Worm (Caenorhabditis elegans) whole organism, midembryonic: Measurements from ENCODE around the gene unc-8.

Experiments
- flt-1 ChIP-seq: fragments of 200-800 bp; sonication (Bioruptor generic); IDR thresholded peaks from 2 replicates; pipeline ENCODE4 v1.3.6; 2022; ENCODE audit warnings: missing genetic modification characterization, missing compliant biosample characterization
- ref-1 ChIP-seq: fragments of 200-800 bp; sonication (Bioruptor generic); conservative IDR thresholded peaks from 2 replicates; pipeline ENCODE4 v1.3.6; 2022; ENCODE audit warnings: missing genetic modification reagents, missing genetic modification characterization, missing compliant biosample characterization

ce11 chrIV:7216210-7216609 is 19.3 kb downstream of the unc-8 start:
- TF ChIP-seq flt-1 (GFP tag; lab: Robert Waterston, UW) (no peak), ref-1 (GFP tag; lab: Robert Waterston, UW) (no peak)
